Worm (Caenorhabditis elegans): ENCODE data around the gene K08H10.6.

ce11 chrV:9965891-9966290 lies 29.8 kb downstream of the K08H10.6 start:
- no peak for TF ChIP-seq ceh-16 (tag; optimal IDR thresholded peaks at IDR 0.05)
- no peak for TF ChIP-seq elt-1 (tag; optimal IDR thresholded peaks at IDR 0.05)
- TF ChIP-seq ama-1 (optimal IDR thresholded peaks at IDR 0.05): no peak
- TF ChIP-seq fkh-10 (GFP tag; optimal IDR thresholded peaks at IDR 0.05): no peak
